Fruit fly (Drosophila melanogaster) whole organism, prepupa: Measurements from ENCODE around the gene pip.

ENCODE experiments used
- Blimp-1 ChIP-seq: fragments of 200-800 bp; sonication (Bioruptor generic); optimal IDR thresholded peaks from 3 replicates; lab custom pipeline; 2017; ENCODE audit warnings: missing biosample characterization, missing genetic modification characterization, mild to moderate bottlenecking, moderate library complexity, missing genetic modification reagents
- CG10669 ChIP-seq: fragments of 200-800 bp; sonication (Bioruptor generic); optimal IDR thresholded peaks from 3 replicates; lab custom pipeline; 2018; ENCODE audit warnings: missing biosample characterization, mild to moderate bottlenecking, missing genetic modification characterization, moderate library complexity
- CG11294 ChIP-seq: fragments of 200-800 bp; sonication (Bioruptor generic); IDR thresholded peaks from 2 replicates; pipeline ENCODE4 v1.3.6; 2022; ENCODE audit warnings: missing biosample characterization, missing genetic modification characterization
- CG11902 ChIP-seq: fragments of 200-800 bp; sonication (Bioruptor generic); optimal IDR thresholded peaks from 3 replicates; lab custom pipeline; 2016; ENCODE audit warnings: missing biosample characterization, missing genetic modification characterization
- CG15336 ChIP-seq: fragments of 200-800 bp; sonication (Bioruptor generic); IDR thresholded peaks from 2 replicates; pipeline ENCODE4 v1.3.6; 2022; ENCODE audit warnings: missing biosample characterization, missing genetic modification characterization
- CG1621 ChIP-seq: fragments of 200-800 bp; sonication (Bioruptor generic); optimal IDR thresholded peaks from 3 replicates; lab custom pipeline; 2018; ENCODE audit warnings: missing biosample characterization, mild to moderate bottlenecking, missing genetic modification characterization
- CG31627 ChIP-seq: fragments of 200-800 bp; sonication (Bioruptor generic); optimal IDR thresholded peaks from 3 replicates; lab custom pipeline; 2016; ENCODE audit warnings: missing biosample characterization, missing genetic modification characterization
- CG3919 ChIP-seq: fragments of 200-800 bp; sonication (Bioruptor generic); optimal IDR thresholded peaks from 3 replicates; lab custom pipeline; 2016; ENCODE audit warnings: missing biosample characterization, missing genetic modification characterization
- CG4318 ChIP-seq: fragments of 200-800 bp; sonication (Bioruptor generic); optimal IDR thresholded peaks from 3 replicates; lab custom pipeline; 2017; ENCODE audit warnings: missing biosample characterization, mild to moderate bottlenecking, missing genetic modification characterization
- CG6808 ChIP-seq: fragments of 200-800 bp; sonication (Bioruptor generic); optimal IDR thresholded peaks from 3 replicates; lab custom pipeline; 2017; ENCODE audit warnings: missing biosample characterization, missing genetic modification characterization, mild to moderate bottlenecking, moderate library complexity, missing genetic modification reagents
- CG6854 ChIP-seq: fragments of 200-800 bp; sonication (Bioruptor generic); optimal IDR thresholded peaks from 2 replicates; lab custom pipeline; 2017; ENCODE audit warnings: missing biosample characterization, mild to moderate bottlenecking, missing genetic modification characterization
- CG7368 ChIP-seq: fragments of 200-800 bp; sonication (Bioruptor generic); optimal IDR thresholded peaks from 3 replicates; lab custom pipeline; 2016; ENCODE audit warnings: missing biosample characterization, missing genetic modification characterization
- CG8119 ChIP-seq: fragments of 200-800 bp; sonication (Bioruptor generic); IDR thresholded peaks from 3 replicates; pipeline ENCODE4 v1.3.6; 2022; ENCODE audit warnings: missing biosample characterization, missing genetic modification characterization
- CG8319 ChIP-seq: fragments of 200-800 bp; sonication (Bioruptor generic); optimal IDR thresholded peaks from 3 replicates; lab custom pipeline; 2016; ENCODE audit warnings: missing biosample characterization, missing genetic modification characterization
- CG8632 ChIP-seq: fragments of 200-800 bp; sonication (Bioruptor generic); optimal IDR thresholded peaks from 3 replicates; lab custom pipeline; 2016; ENCODE audit warnings: missing biosample characterization, missing genetic modification characterization
- CG9139 ChIP-seq: fragments of 200-800 bp; sonication (Bioruptor generic); optimal IDR thresholded peaks from 3 replicates; lab custom pipeline; 2017; ENCODE audit warnings: missing biosample characterization, mild to moderate bottlenecking, missing genetic modification characterization
- Eip78C ChIP-seq: fragments of 200-800 bp; sonication (Bioruptor generic); peaks from one replicate; lab custom pipeline; 2016; ENCODE audit warnings: missing biosample characterization, missing genetic modification characterization
- Eip93F ChIP-seq: fragments of 200-800 bp; sonication (Bioruptor generic); optimal IDR thresholded peaks from 2 replicates; lab custom pipeline; 2016; ENCODE audit warnings: missing biosample characterization, mild to moderate bottlenecking, missing genetic modification characterization
- Ets21C ChIP-seq: fragments of 200-800 bp; sonication (Bioruptor generic); optimal IDR thresholded peaks from 3 replicates; lab custom pipeline; 2016; ENCODE audit warnings: missing biosample characterization, missing genetic modification characterization
- Ets96B ChIP-seq: fragments of 200-800 bp; optimal IDR thresholded peaks from 2 replicates; lab custom pipeline; 2019; ENCODE audit warnings: missing biosample characterization, mild to moderate bottlenecking, missing genetic modification characterization, moderate library complexity
- Gug ChIP-seq: fragments of 200-800 bp; sonication (Bioruptor generic); IDR thresholded peaks from 2 replicates; pipeline ENCODE4 v1.3.6; 2022; ENCODE audit warnings: missing biosample characterization, missing genetic modification characterization
- Hr38 ChIP-seq: sonication (Bioruptor generic); optimal IDR thresholded peaks from 2 replicates; lab custom pipeline; 2016; ENCODE audit warnings: missing biosample characterization, missing genetic modification characterization
- Hr4 ChIP-seq: fragments of 200-800 bp; sonication (Bioruptor generic); optimal IDR thresholded peaks from 3 replicates; lab custom pipeline; 2016; ENCODE audit warnings: missing biosample characterization, missing genetic modification characterization
- Lpt ChIP-seq: fragments of 200-800 bp; sonication (Bioruptor generic); optimal IDR thresholded peaks from 3 replicates; lab custom pipeline; 2016; ENCODE audit warnings: missing biosample characterization, missing genetic modification characterization
- Met ChIP-seq: fragments of 200-800 bp; sonication (Bioruptor generic); optimal IDR thresholded peaks from 3 replicates; lab custom pipeline; 2016; ENCODE audit warnings: missing biosample characterization, missing genetic modification characterization
- OdsH ChIP-seq: fragments of 200-800 bp; sonication (Bioruptor generic); optimal IDR thresholded peaks from 3 replicates; lab custom pipeline; 2016; ENCODE audit warnings: missing biosample characterization, missing genetic modification characterization
- Smox ChIP-seq: fragments of 200-800 bp; sonication (Bioruptor generic); optimal IDR thresholded peaks from 3 replicates; lab custom pipeline; 2016; ENCODE audit warnings: missing biosample characterization, missing genetic modification characterization
- Sox102F ChIP-seq: fragments of 200-800 bp; sonication (Bioruptor generic); optimal IDR thresholded peaks from 2 replicates; lab custom pipeline; 2016; ENCODE audit warnings: missing biosample characterization, mild to moderate bottlenecking, missing genetic modification characterization
- Sox14 ChIP-seq: fragments of 200-800 bp; sonication (Bioruptor generic); optimal IDR thresholded peaks from 3 replicates; lab custom pipeline; 2016; ENCODE audit warnings: missing biosample characterization, missing genetic modification characterization
- Sox15 ChIP-seq: fragments of 200-800 bp; sonication (Bioruptor generic); optimal IDR thresholded peaks from 3 replicates; lab custom pipeline; 2016; ENCODE audit warnings: missing biosample characterization, missing genetic modification characterization
- achi ChIP-seq: fragments of 200-800 bp; sonication (Bioruptor generic); optimal IDR thresholded peaks from 3 replicates; lab custom pipeline; 2016; ENCODE audit warnings: missing biosample characterization, missing genetic modification characterization
- acj6 ChIP-seq: fragments of 200-800 bp; sonication (Bioruptor generic); optimal IDR thresholded peaks from 3 replicates; lab custom pipeline; 2016; ENCODE audit warnings: missing biosample characterization, missing genetic modification characterization
- cyc ChIP-seq: fragments of 200-800 bp; sonication (Bioruptor generic); optimal IDR thresholded peaks from 3 replicates; lab custom pipeline; 2016; ENCODE audit warnings: missing biosample characterization, missing genetic modification characterization
- dac ChIP-seq: fragments of 200-800 bp; sonication (Bioruptor generic); optimal IDR thresholded peaks from 2 replicates; lab custom pipeline; 2017; ENCODE audit warnings: missing biosample characterization, mild to moderate bottlenecking, missing genetic modification characterization
- dsx ChIP-seq: fragments of 200-800 bp; optimal IDR thresholded peaks from 3 replicates; lab custom pipeline; 2019; ENCODE audit warnings: missing biosample characterization, mild to moderate bottlenecking, missing genetic modification characterization, moderate library complexity; ENCODE audit not compliant: poor library complexity, severe bottlenecking
- eg ChIP-seq: fragments of 200-800 bp; sonication (Bioruptor generic); IDR thresholded peaks from 3 replicates; pipeline ENCODE4 v1.3.6; 2022; ENCODE audit warnings: missing biosample characterization, missing genetic modification characterization
- esn ChIP-seq: fragments of 200-800 bp; sonication (Bioruptor generic); optimal IDR thresholded peaks from 2 replicates; lab custom pipeline; 2016; ENCODE audit warnings: missing biosample characterization, mild to moderate bottlenecking, missing genetic modification characterization, moderate library complexity
- fd59A ChIP-seq: fragments of 200-800 bp; sonication (Bioruptor generic); optimal IDR thresholded peaks from 2 replicates; lab custom pipeline; 2017; ENCODE audit warnings: missing biosample characterization, mild to moderate bottlenecking, missing genetic modification characterization, missing genetic modification reagents
- fd85E ChIP-seq: fragments of 200-800 bp; sonication (Bioruptor generic); optimal IDR thresholded peaks from 3 replicates; lab custom pipeline; 2016; ENCODE audit warnings: missing biosample characterization, missing genetic modification characterization
- lz ChIP-seq: fragments of 200-800 bp; sonication (Bioruptor generic); optimal IDR thresholded peaks from 3 replicates; lab custom pipeline; 2016; ENCODE audit warnings: missing biosample characterization, missing genetic modification characterization
- net ChIP-seq: fragments of 200-800 bp; sonication (Bioruptor generic); optimal IDR thresholded peaks from 3 replicates; lab custom pipeline; 2016; ENCODE audit warnings: missing biosample characterization, missing genetic modification characterization
- pdm3 ChIP-seq: fragments of 200-800 bp; sonication (Bioruptor generic); optimal IDR thresholded peaks from 3 replicates; lab custom pipeline; 2016; ENCODE audit warnings: missing biosample characterization, missing genetic modification characterization
- salr ChIP-seq, 2 experiments: fragments of 200-800 bp; sonication (Bioruptor generic); optimal IDR thresholded peaks; 3 replicates each; lab custom pipeline; 2016 to 2018; ENCODE audit warnings: missing biosample characterization in 2 of 2, missing genetic modification characterization in 2 of 2, mild to moderate bottlenecking in 1 of 2
- spab ChIP-seq: fragments of 200-800 bp; sonication (Bioruptor generic); optimal IDR thresholded peaks from 2 replicates; lab custom pipeline; 2017; ENCODE audit warnings: missing biosample characterization, mild to moderate bottlenecking, missing genetic modification characterization, missing genetic modification reagents
- ss ChIP-seq, 2 experiments: fragments of 200-800 bp; sonication (Bioruptor generic); optimal IDR thresholded peaks; 2 replicates in 1 of 2; 3 replicates in 1 of 2; lab custom pipeline; 2017 to 2018; ENCODE audit warnings: mild to moderate bottlenecking in 2 of 2, missing biosample characterization in 2 of 2, missing genetic modification characterization in 2 of 2, moderate library complexity in 1 of 2
- topi ChIP-seq: fragments of 200-800 bp; sonication (Bioruptor generic); optimal IDR thresholded peaks from 3 replicates; lab custom pipeline; 2016; ENCODE audit warnings: missing biosample characterization, missing genetic modification characterization
- vri ChIP-seq: fragments of 200-800 bp; sonication (Bioruptor generic); optimal IDR thresholded peaks from 3 replicates; lab custom pipeline; 2016; ENCODE audit warnings: missing biosample characterization, mild to moderate bottlenecking, missing genetic modification characterization

The pip gene

DNA sequence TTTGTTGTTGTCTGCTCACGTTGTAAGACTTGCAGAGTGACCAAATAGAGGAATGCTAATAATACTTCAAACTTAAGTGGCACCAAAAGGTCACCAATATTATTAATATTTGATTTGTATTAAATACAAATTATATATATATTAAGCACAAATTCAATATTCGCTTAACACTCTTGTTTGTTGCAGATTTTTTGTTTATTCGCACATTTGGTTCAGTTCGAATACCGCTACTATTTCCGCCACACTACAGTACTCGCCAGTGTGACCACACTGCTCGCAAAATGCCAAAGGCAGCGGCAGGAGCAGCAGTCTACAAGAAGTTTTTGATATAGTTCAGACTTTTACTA, 73.3 kb downstream of the pip start, which contains the start of gene Max (continued):
- TF ChIP-seq achi (GFP tag; lab: Kevin White, UChicago) = peak; percentile 67
- peak; percentile 46 for TF ChIP-seq CG31627 (GFP tag; lab: Kevin White, UChicago)
- TF ChIP-seq ss (GFP tag; optimal IDR thresholded peaks at IDR 0.05; lab: Kevin White, UChicago) = peak in 1 of 2 experiments; percentile 59
- TF ChIP-seq CG7368 (GFP tag; lab: Kevin White, UChicago) = peak; percentile 48
- TF ChIP-seq CG11294 (GFP tag; lab: Robert Waterston, UW) = no peak
- TF ChIP-seq Blimp-1 = peak; percentile 13
- peak; percentile 32 for TF ChIP-seq CG1621 (tag; lab: Kevin White, UChicago)
- peak in 1 of 2 experiments; percentile 32 for TF ChIP-seq salr (GFP tag; optimal IDR thresholded peaks at IDR 0.05; lab: Kevin White, UChicago)
- TF ChIP-seq Met = peak; percentile 51
- peak; percentile 37 for TF ChIP-seq CG8632 (GFP tag; lab: Kevin White, UChicago)
- TF ChIP-seq CG6854 (GFP tag; lab: Kevin White, UChicago) = peak; percentile 3
- TF ChIP-seq Sox15 = peak; percentile 32
- peak; percentile 4 for TF ChIP-seq CG4318 (GFP tag; lab: Kevin White, UChicago)
- peak; percentile 41 for TF ChIP-seq pdm3 (GFP tag; lab: Kevin White, UChicago)
- peak; percentile 62 for TF ChIP-seq esn (GFP tag; lab: Kevin White, UChicago)
- TF ChIP-seq Lpt (GFP tag; lab: Kevin White, UChicago) = peak; percentile 42
- TF ChIP-seq Hr38 = no peak
- TF ChIP-seq dac (GFP tag; lab: Kevin White, UChicago) = peak; percentile 1
- TF ChIP-seq Gug (GFP tag; lab: Robert Waterston, UW) = no peak
- TF ChIP-seq Sox102F (GFP tag; lab: Kevin White, UChicago) = peak; percentile 44
- peak; percentile 14 for TF ChIP-seq topi
- TF ChIP-seq Ets21C (GFP tag; lab: Kevin White, UChicago) = no peak
- peak; percentile 43 for TF ChIP-seq net
- TF ChIP-seq CG15336 = peak; percentile 52
- peak; percentile 53 for TF ChIP-seq CG10669 (GFP tag; lab: Kevin White, UChicago)
- peak; percentile 23 for TF ChIP-seq cyc (GFP tag; lab: Kevin White, UChicago)
- TF ChIP-seq Ets96B (tag; lab: Kevin White, UChicago) = peak; percentile 51
- peak; percentile 88 for TF ChIP-seq Eip78C (GFP tag; lab: Kevin White, UChicago)
- TF ChIP-seq acj6 (GFP tag; lab: Kevin White, UChicago) = peak; percentile 71
- peak; percentile 39 for TF ChIP-seq Sox14 (GFP tag; lab: Kevin White, UChicago)
- TF ChIP-seq eg (GFP tag; lab: Robert Waterston, UW) = peak; percentile 82
- TF ChIP-seq CG9139 (GFP tag; lab: Kevin White, UChicago) = no peak

DNA sequence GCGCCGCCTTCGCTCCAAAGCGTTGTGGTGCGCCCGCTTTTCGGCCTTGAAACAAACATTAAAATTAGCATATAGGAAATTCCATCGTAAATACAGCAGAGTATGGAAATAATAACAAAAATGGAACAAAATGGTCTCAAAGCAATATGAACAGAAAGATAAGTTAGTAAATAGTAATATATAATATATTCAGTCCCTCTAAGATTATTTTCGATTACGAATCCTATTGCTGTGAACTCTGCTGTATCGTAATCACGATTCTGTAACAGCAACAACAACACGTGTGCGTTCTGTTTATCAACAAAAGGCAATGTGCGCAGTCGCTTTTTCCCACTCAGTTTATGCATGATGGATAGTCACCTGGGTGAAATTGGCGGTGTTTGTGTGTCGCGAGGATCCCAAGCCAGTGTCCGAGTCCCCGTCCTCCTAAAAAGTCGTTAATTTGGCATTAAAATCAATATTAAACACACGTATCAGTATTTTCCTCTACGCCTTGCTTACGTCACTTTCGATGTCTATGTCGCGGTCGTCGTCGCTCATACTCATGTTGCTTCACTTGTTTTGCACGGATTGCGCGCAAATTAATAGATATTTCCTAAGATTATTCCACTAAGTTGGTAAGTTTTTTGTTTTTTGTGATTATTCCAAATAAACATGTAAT, 73.8 kb downstream of the pip start, which contains the start of the genes CG42374 and Mettl5:
TSS of gene CG42374 (plus strand) at position 287 of the 661 bp plus-strand sequence.
TSS of gene Mettl5 (plus strand) at position 287 of the 661 bp plus-strand sequence.
- TF ChIP-seq CG11294 (GFP tag; lab: Robert Waterston, UW) = 0 out of 2 replicates have a peak, but pooled peaks have one; percentile 24
- no peak for TF ChIP-seq salr (GFP tag; optimal IDR thresholded peaks at IDR 0.05; lab: Kevin White, UChicago)
- TF ChIP-seq CG6808 (GFP tag; lab: Kevin White, UChicago) = no peak
- no peak for TF ChIP-seq fd85E (GFP tag; lab: Kevin White, UChicago)
- peak; percentile 13 for TF ChIP-seq topi
- TF ChIP-seq CG8119 (GFP tag; lab: Robert Waterston, UW) = peak; percentile 67; the same call in 2 of the 3 replicates
- TF ChIP-seq CG10669 (GFP tag; lab: Kevin White, UChicago) = peak; percentile 50
- TF ChIP-seq spab (GFP tag; lab: Kevin White, UChicago) = no peak
- TF ChIP-seq Sox14 (GFP tag; lab: Kevin White, UChicago) = no peak
- no peak for TF ChIP-seq CG6854 (GFP tag; lab: Kevin White, UChicago)
- TF ChIP-seq fd59A = no peak
- TF ChIP-seq OdsH = peak; percentile 10
- TF ChIP-seq Eip93F (GFP tag; lab: Kevin White, UChicago) = no peak
- TF ChIP-seq Ets21C (GFP tag; lab: Kevin White, UChicago) = no peak
- no peak for TF ChIP-seq CG8319 (GFP tag; lab: Kevin White, UChicago)
- TF ChIP-seq vri (GFP tag; lab: Kevin White, UChicago) = peak; percentile 66
- TF ChIP-seq CG3919 = peak; percentile 18
- TF ChIP-seq Sox102F (GFP tag; lab: Kevin White, UChicago) = peak; percentile 23
- TF ChIP-seq lz (GFP tag; lab: Kevin White, UChicago) = peak; percentile 5
- no peak for TF ChIP-seq dsx (GFP tag; lab: Kevin White, UChicago)
- peak; percentile 28 for TF ChIP-seq Smox (GFP tag; lab: Kevin White, UChicago)
- peak; percentile 12 for TF ChIP-seq CG8632 (GFP tag; lab: Kevin White, UChicago)
- TF ChIP-seq CG11902 (GFP tag; lab: Kevin White, UChicago) = no peak
- TF ChIP-seq Hr4 = no peak
- no peak for TF ChIP-seq CG31627 (GFP tag; lab: Kevin White, UChicago)
- TF ChIP-seq eg (GFP tag; lab: Robert Waterston, UW) = peak; percentile 81
- TF ChIP-seq Gug (GFP tag; lab: Robert Waterston, UW) = no peak; the same call in 1 of the 2 replicates
- TF ChIP-seq dac (GFP tag; lab: Kevin White, UChicago) = no peak
- no peak for TF ChIP-seq cyc (GFP tag; lab: Kevin White, UChicago)
- no peak for TF ChIP-seq CG9139 (GFP tag; lab: Kevin White, UChicago)
- TF ChIP-seq ss (GFP tag; optimal IDR thresholded peaks at IDR 0.05; lab: Kevin White, UChicago) = no peak
